Fruit fly (Drosophila melanogaster): ENCODE results near the gene Klp67A.

Gene Klp67A

dm6 chr3L:9370907-9371365 lies 4.1 kb upstream of the Klp67A start, which contains the start of gene Fdx1 (continued):
- TF ChIP-seq Hr39 (GFP tag; optimal IDR thresholded peaks at IDR 0.05), result no peak
- no peak for TF ChIP-seq Smox (GFP tag; optimal IDR thresholded peaks at IDR 0.05)
- TF ChIP-seq fd59A (GFP tag; optimal IDR thresholded peaks at IDR 0.05), result no peak
- peak; percentile 48 for TF ChIP-seq Sox14 (GFP tag; optimal IDR thresholded peaks at IDR 0.05)
- no peak for TF ChIP-seq CG10669 (GFP tag; optimal IDR thresholded peaks at IDR 0.05)
- TF ChIP-seq Hr4 (GFP tag; optimal IDR thresholded peaks at IDR 0.05), result no peak
- peak; percentile 17 for TF ChIP-seq CG31627 (GFP tag; optimal IDR thresholded peaks at IDR 0.05)

DNA sequence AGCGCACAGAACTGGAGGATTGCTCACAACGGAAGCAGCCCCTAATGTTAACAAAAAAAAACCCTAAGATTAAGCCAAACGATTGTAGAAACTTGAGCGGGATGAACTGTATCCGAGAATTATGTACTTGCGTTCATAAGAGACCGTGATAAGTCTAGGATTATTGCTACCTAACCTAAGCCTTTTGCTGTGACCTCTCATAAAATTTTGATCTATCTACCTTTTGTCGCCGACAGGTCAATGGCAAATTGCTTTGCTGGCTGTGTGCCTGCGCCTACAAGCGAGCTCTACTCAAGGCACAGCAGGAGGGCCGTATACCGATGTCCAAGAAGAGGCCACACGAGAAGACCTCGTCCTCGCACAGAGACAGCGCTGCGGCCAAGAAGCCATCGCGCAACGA lies 1.8 kb upstream of the Klp67A start:
- peak; percentile 77 for TF ChIP-seq svp (GFP tag)
- TF ChIP-seq CG8319 (GFP tag; optimal IDR thresholded peaks at IDR 0.05), result no peak

DNA sequence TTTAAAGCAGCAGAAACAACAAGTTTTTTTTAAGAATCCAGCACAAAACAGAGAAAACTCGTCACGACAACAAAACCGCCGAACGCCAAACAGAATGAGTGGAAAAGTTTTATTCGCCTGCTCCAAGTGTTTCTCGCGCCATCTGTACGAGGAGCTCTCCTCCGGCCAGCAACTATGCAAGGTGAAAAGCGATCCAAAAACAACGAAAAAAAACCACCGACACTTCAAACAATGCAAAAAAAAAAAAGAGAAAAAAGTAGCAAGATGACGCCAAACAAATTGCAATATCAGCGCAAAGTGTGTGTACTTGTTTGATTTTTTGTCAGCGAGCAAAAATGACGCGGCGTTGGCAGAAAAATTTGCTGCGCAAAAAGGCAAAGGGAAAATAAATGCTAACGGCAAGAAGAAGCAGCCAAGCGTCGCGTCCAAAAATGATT lies 603 bp upstream of the Klp67A start:
- no peak for TF ChIP-seq Gug (GFP tag; IDR thresholded peaks at IDR 0.05)
- TF ChIP-seq svp (GFP tag), result no peak
- peak; percentile 59 for TF ChIP-seq spab (GFP tag; optimal IDR thresholded peaks at IDR 0.05)
- TF ChIP-seq achi (GFP tag; optimal IDR thresholded peaks at IDR 0.05), result no peak
- no peak for TF ChIP-seq CG8319 (GFP tag; optimal IDR thresholded peaks at IDR 0.05)
- TF ChIP-seq dsx (GFP tag; optimal IDR thresholded peaks at IDR 0.05; ENCODE audit: poor library complexity, severe bottlenecking), result peak; percentile 41
- TF ChIP-seq CG32006 (GFP tag; optimal IDR thresholded peaks at IDR 0.05), result no peak
- no peak for TF ChIP-seq CG11902 (GFP tag; optimal IDR thresholded peaks at IDR 0.05)
- TF ChIP-seq net (GFP tag; optimal IDR thresholded peaks at IDR 0.05), result no peak
- no peak for TF ChIP-seq pdm3 (GFP tag; optimal IDR thresholded peaks at IDR 0.05)
- no peak for TF ChIP-seq cyc (GFP tag; optimal IDR thresholded peaks at IDR 0.05)
- TF ChIP-seq CG10669 (GFP tag; optimal IDR thresholded peaks at IDR 0.05), result peak; percentile 46
- TF ChIP-seq Sox102F (GFP tag; optimal IDR thresholded peaks at IDR 0.05), result no peak
- TF ChIP-seq CG8119 (GFP tag; IDR thresholded peaks at IDR 0.05), result peak; percentile 72; the same call in 2 of the 3 replicates
- peak; percentile 81 for TF ChIP-seq eg (GFP tag; IDR thresholded peaks at IDR 0.05)
- TF ChIP-seq fd85E (GFP tag; optimal IDR thresholded peaks at IDR 0.05), result no peak
- TF ChIP-seq Met (GFP tag; optimal IDR thresholded peaks at IDR 0.05), result no peak
- TF ChIP-seq CG8632 (GFP tag; optimal IDR thresholded peaks at IDR 0.05), result no peak
- TF ChIP-seq Ets96B (tag; optimal IDR thresholded peaks at IDR 0.05), result peak; percentile 24
- no peak for TF ChIP-seq CG6792 (GFP tag; optimal IDR thresholded peaks at IDR 0.05)
- TF ChIP-seq CG16779 (tag; optimal IDR thresholded peaks at IDR 0.05), result peak; percentile 84
- TF ChIP-seq Lpt (GFP tag; optimal IDR thresholded peaks at IDR 0.05), result no peak
- no peak for TF ChIP-seq fd59A (GFP tag; optimal IDR thresholded peaks at IDR 0.05)
- TF ChIP-seq Sox14 (GFP tag; optimal IDR thresholded peaks at IDR 0.05), result peak; percentile 30
- TF ChIP-seq CG3032 (tag; optimal IDR thresholded peaks at IDR 0.05), result peak; percentile 8
- TF ChIP-seq OdsH (GFP tag; optimal IDR thresholded peaks at IDR 0.05), result no peak
- peak; percentile 26 for TF ChIP-seq dac (GFP tag; optimal IDR thresholded peaks at IDR 0.05)
- TF ChIP-seq Sox15 (GFP tag; optimal IDR thresholded peaks at IDR 0.05), result no peak
- TF ChIP-seq Eip78C (GFP tag), result peak; percentile 27
- peak; percentile 77 for TF ChIP-seq CG6808 (GFP tag; optimal IDR thresholded peaks at IDR 0.05)
- TF ChIP-seq vri (GFP tag; optimal IDR thresholded peaks at IDR 0.05), result no peak
- no peak for TF ChIP-seq lz (GFP tag; optimal IDR thresholded peaks at IDR 0.05)
- TF ChIP-seq Hr38 (GFP tag; optimal IDR thresholded peaks at IDR 0.05), result no peak
- TF ChIP-seq salr (GFP tag; optimal IDR thresholded peaks at IDR 0.05), result no peak
- peak; percentile 41 for TF ChIP-seq CG1621 (tag; optimal IDR thresholded peaks at IDR 0.05)
- peak; percentile 78 to 81 for TF ChIP-seq ss (GFP tag; optimal IDR thresholded peaks at IDR 0.05)
- TF ChIP-seq Hr39 (GFP tag; optimal IDR thresholded peaks at IDR 0.05), result no peak
- no peak for TF ChIP-seq Ets21C (GFP tag; optimal IDR thresholded peaks at IDR 0.05)
- peak; percentile 20 for TF ChIP-seq CG34406 (GFP tag; optimal IDR thresholded peaks at IDR 0.05)
- TF ChIP-seq CG11294 (GFP tag; IDR thresholded peaks at IDR 0.05), result no peak
- TF ChIP-seq esn (GFP tag; optimal IDR thresholded peaks at IDR 0.05), result no peak
- TF ChIP-seq topi (GFP tag; optimal IDR thresholded peaks at IDR 0.05), result no peak
- TF ChIP-seq Smox (GFP tag; optimal IDR thresholded peaks at IDR 0.05), result no peak
- TF ChIP-seq CG6854 (GFP tag; optimal IDR thresholded peaks at IDR 0.05), result peak; percentile 54
- peak; percentile 72 for TF ChIP-seq CG15336 (GFP tag; IDR thresholded peaks at IDR 0.05)
- TF ChIP-seq CG7368 (GFP tag; optimal IDR thresholded peaks at IDR 0.05), result no peak
